Worm (Caenorhabditis elegans): ENCODE data around the gene dgtr-1.

ce11 chrV:6506238-6506956 is 9.5 kb downstream of the dgtr-1 start:
- TF ChIP-seq him-1 (tag; optimal IDR thresholded peaks at IDR 0.05) (no peak), W03F9.2 (tag; optimal IDR thresholded peaks at IDR 0.05) (no peak)
